Worm (Caenorhabditis elegans) whole organism, midembryonic: Measurements from ENCODE around the gene B0393.7.

ENCODE experiments used
- T22C8.4 ChIP-seq: fragments of 200-800 bp; sonication (Bioruptor generic); IDR thresholded peaks from 2 replicates; pipeline ENCODE4 v1.3.6; 2022; ENCODE audit warnings: missing genetic modification characterization, missing compliant biosample characterization
- cog-1 ChIP-seq: sonication (generic microtip); optimal IDR thresholded peaks from 2 replicates; lab custom pipeline; 2016; ENCODE audit warnings: missing genetic modification characterization, missing compliant biosample characterization
- flt-1 ChIP-seq: fragments of 200-800 bp; sonication (Bioruptor generic); IDR thresholded peaks from 2 replicates; pipeline ENCODE4 v1.3.6; 2022; ENCODE audit warnings: missing genetic modification characterization, missing compliant biosample characterization
- klf-2 ChIP-seq: fragments of 200-800 bp; sonication (Bioruptor generic); conservative IDR thresholded peaks from 2 replicates; pipeline ENCODE4 v1.3.6; 2022; ENCODE audit warnings: missing genetic modification reagents, missing genetic modification characterization, missing compliant biosample characterization
- med-1 ChIP-seq: sonication (generic microtip); optimal IDR thresholded peaks from 2 replicates; lab custom pipeline; 2017; ENCODE audit warnings: missing genetic modification characterization, mild to moderate bottlenecking, missing compliant biosample characterization, antibody characterized with exemption, missing genetic modification reagents; ENCODE audit not compliant: insufficient read depth
- ref-1 ChIP-seq: fragments of 200-800 bp; sonication (Bioruptor generic); conservative IDR thresholded peaks from 2 replicates; pipeline ENCODE4 v1.3.6; 2022; ENCODE audit warnings: missing genetic modification reagents, missing genetic modification characterization, missing compliant biosample characterization
- tab-1 ChIP-seq: fragments of 200-800 bp; sonication (Bioruptor generic); IDR thresholded peaks from 2 replicates; pipeline ENCODE4 v1.3.6; 2022; ENCODE audit warnings: missing genetic modification characterization, missing compliant biosample characterization
- ztf-23 ChIP-seq: fragments of 200-800 bp; sonication (Bioruptor generic); IDR thresholded peaks from 2 replicates; pipeline ENCODE4 v1.3.6; 2022; ENCODE audit warnings: missing genetic modification reagents, missing genetic modification characterization, missing compliant biosample characterization
- ztf-29 ChIP-seq: fragments of 200-800 bp; sonication (Bioruptor generic); IDR thresholded peaks from 2 replicates; pipeline ENCODE4 v1.3.6; 2022; ENCODE audit warnings: missing genetic modification reagents, missing genetic modification characterization, missing compliant biosample characterization

The B0393.7 gene

ce11 chrIII:4778003-4778402 is at the start of gene B0393.7:
B0393.7 (minus strand) TSS chrIII:4778103.
- TF ChIP-seq klf-2 (GFP tag; lab: Robert Waterston, UW) (no peak), med-1 (GFP tag; lab: Kevin White, UChicago) (no peak), cog-1 (tag; lab: Kevin White, UChicago) (no peak), flt-1 (GFP tag; lab: Robert Waterston, UW) (no peak), T22C8.4 (no peak), ztf-29 (GFP tag; lab: Robert Waterston, UW) (no peak), tab-1 (GFP tag; lab: Robert Waterston, UW) (no peak), ztf-23 (no peak), ref-1 (GFP tag; lab: Robert Waterston, UW) (no peak)

DNA sequence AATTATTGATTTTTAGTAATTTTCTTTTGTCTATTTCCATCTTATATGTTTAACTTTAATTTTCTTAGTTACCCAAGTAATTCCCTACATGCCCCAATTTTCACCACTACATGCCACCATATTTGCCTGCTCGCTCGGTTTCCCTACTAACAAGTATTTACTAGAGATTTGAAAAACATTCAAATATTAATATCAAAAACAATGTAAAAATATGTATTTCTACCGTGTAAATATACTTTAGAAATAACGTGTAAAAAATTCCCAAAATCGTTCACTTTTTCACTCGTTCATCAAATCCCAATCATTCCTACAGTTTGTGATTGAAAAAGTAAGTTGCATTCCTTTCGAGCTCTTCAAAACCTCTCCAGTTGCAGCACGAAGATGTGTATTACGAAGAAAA is 48.7 kb upstream of the B0393.7 start, which contains the start of gene F26A1.3:
Gene F26A1.3 (plus strand): TSS at position 301 of the 400 bp plus-strand sequence.
- no peak for TF ChIP-seq med-1 (GFP tag; lab: Kevin White, UChicago)
- TF ChIP-seq klf-2 (GFP tag; lab: Robert Waterston, UW), result no peak

ce11 chrIII:4822140-4822539 is 44.2 kb upstream of the B0393.7 start, which contains the start of gene F26A1.8:
F26A1.8 (minus strand) TSS chrIII:4822240.
- TF ChIP-seq tab-1 (GFP tag; lab: Robert Waterston, UW) (no peak), klf-2 (GFP tag; lab: Robert Waterston, UW) (no peak), flt-1 (GFP tag; lab: Robert Waterston, UW) (no peak), ztf-23 (no peak), med-1 (GFP tag; lab: Kevin White, UChicago) (no peak), cog-1 (tag; lab: Kevin White, UChicago) (no peak), T22C8.4 (no peak), ref-1 (GFP tag; lab: Robert Waterston, UW) (no peak), ztf-29 (GFP tag; lab: Robert Waterston, UW) (no peak)

DNA sequence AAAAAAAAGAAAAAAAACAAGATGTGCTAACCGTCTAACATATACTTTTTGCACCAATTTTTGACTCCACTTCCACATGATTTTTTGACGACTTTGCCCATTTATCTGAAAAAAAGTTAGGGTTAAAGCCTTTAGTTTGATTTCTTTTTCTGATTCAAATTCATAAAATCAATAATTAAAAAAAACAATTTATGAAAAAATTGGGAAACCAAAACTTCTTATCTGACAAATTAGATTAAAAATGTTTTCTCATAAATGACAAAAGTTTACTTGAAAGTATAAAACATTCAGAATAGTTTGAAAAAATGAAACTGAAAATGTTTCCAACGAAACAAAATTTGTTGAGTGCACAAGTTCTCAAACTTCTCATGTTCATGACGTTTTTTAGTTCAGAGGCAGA is 41.9 kb upstream of the B0393.7 start, which contains the start of gene F26A1.7:
Gene F26A1.7 (minus strand): TSS at position 101 of the 400 bp plus-strand sequence.
- TF ChIP-seq flt-1 (GFP tag; lab: Robert Waterston, UW) (no peak), cog-1 (tag; lab: Kevin White, UChicago) (no peak), ztf-29 (GFP tag; lab: Robert Waterston, UW) (no peak), med-1 (GFP tag; lab: Kevin White, UChicago) (no peak), T22C8.4 (no peak), ref-1 (GFP tag; lab: Robert Waterston, UW) (no peak), ztf-23 (no peak), klf-2 (GFP tag; lab: Robert Waterston, UW) (no peak)

ce11 chrIII:4817240-4817639 is 39.3 kb upstream of the B0393.7 start, which contains the start of gene F26A1.4:
F26A1.4 (plus strand) TSS chrIII:4817540.
- TF ChIP-seq klf-2 (GFP tag; lab: Robert Waterston, UW) (no peak), flt-1 (GFP tag; lab: Robert Waterston, UW) (no peak), T22C8.4 (no peak), ztf-23 (no peak), ztf-29 (GFP tag; lab: Robert Waterston, UW) (no peak), cog-1 (tag; lab: Kevin White, UChicago) (no peak), tab-1 (GFP tag; lab: Robert Waterston, UW) (no peak), med-1 (GFP tag; lab: Kevin White, UChicago) (no peak), ref-1 (GFP tag; lab: Robert Waterston, UW) (no peak)

ce11 chrIII:4814730-4815129 is 36.8 kb upstream of the B0393.7 start, which contains the start of gene arl-6:
arl-6 (minus strand) TSS chrIII:4814830.
- no peak for TF ChIP-seq ref-1 (GFP tag; lab: Robert Waterston, UW)
- no peak for TF ChIP-seq ztf-23
- no peak for TF ChIP-seq med-1 (GFP tag; lab: Kevin White, UChicago)
- TF ChIP-seq cog-1 (tag; lab: Kevin White, UChicago), result no peak
- no peak for TF ChIP-seq ztf-29 (GFP tag; lab: Robert Waterston, UW)
- TF ChIP-seq klf-2 (GFP tag; lab: Robert Waterston, UW), result no peak
- no peak for TF ChIP-seq tab-1 (GFP tag; lab: Robert Waterston, UW)
- no peak for TF ChIP-seq flt-1 (GFP tag; lab: Robert Waterston, UW)
- TF ChIP-seq T22C8.4, result no peak

DNA sequence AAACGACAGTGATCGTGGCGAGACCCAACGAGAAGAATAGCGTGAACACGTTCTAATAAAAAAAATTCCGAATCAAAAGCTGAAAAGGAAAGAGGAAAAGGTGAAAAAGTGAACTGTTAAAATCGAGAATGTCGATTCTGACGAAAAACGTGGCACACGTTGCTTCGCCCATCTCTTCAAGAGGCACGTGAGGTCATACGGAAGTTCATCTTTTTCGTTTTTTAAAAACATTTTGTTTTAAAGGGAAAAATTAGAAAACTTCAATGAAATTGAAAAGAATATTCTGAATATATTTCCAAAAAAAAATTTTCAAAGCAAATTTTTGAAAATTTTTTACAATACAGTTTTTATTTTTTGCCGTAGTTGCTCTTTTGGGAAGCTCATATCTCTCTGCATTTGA is 33.3 kb upstream of the B0393.7 start, which contains the start of gene C38D4.7:
Gene C38D4.7 (minus strand): TSS at position 101 of the 400 bp plus-strand sequence.
- TF ChIP-seq cog-1 (tag; lab: Kevin White, UChicago) (no peak), T22C8.4 (no peak), klf-2 (GFP tag; lab: Robert Waterston, UW) (no peak), ref-1 (GFP tag; lab: Robert Waterston, UW) (no peak), ztf-29 (GFP tag; lab: Robert Waterston, UW) (no peak), ztf-23 (no peak), med-1 (GFP tag; lab: Kevin White, UChicago) (no peak), flt-1 (GFP tag; lab: Robert Waterston, UW) (no peak), tab-1 (GFP tag; lab: Robert Waterston, UW) (no peak)

DNA sequence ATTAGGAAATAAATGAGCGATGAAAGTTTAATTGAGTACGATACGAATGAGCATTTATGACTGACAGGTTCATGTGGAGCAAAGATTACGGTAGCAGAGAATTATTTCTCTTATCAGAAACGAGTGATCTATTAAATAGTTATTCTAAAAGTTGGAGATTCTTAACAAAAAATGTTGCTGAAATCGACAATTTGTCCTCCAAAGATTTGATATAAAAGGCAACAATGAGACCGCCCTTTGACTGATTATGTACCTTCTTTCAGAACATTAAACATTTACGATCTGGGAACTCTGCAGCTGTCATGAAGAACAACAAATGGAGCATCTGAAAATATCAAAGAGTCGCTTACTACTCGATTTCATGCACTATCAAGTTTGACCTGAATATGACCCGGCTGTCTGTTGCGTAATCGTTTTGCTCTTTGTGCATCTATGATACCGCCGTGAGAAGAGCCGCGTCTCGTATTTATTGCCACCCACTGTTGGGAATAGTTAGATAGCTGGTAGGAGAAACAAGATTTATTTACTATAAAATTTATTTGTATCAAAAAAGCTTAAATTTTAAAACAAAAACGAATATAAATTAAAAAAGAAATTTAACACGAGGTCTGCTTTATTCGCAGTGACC is 31.7 kb upstream of the B0393.7 start, which contains the start of gene pal-1:
Gene pal-1 (minus strand): TSS at position 51 of the 628 bp plus-strand sequence.
- no peak for TF ChIP-seq ztf-29 (GFP tag; lab: Robert Waterston, UW)
- no peak for TF ChIP-seq T22C8.4
- no peak for TF ChIP-seq flt-1 (GFP tag; lab: Robert Waterston, UW)
- no peak for TF ChIP-seq cog-1 (tag; lab: Kevin White, UChicago)
- no peak for TF ChIP-seq med-1 (GFP tag; lab: Kevin White, UChicago)
- no peak for TF ChIP-seq ztf-23
- TF ChIP-seq ref-1 (GFP tag; lab: Robert Waterston, UW), result no peak
- TF ChIP-seq tab-1 (GFP tag; lab: Robert Waterston, UW), result no peak
- no peak for TF ChIP-seq klf-2 (GFP tag; lab: Robert Waterston, UW)

- TF ChIP-seq klf-2 (GFP tag; lab: Robert Waterston, UW) (no peak), ztf-29 (GFP tag; lab: Robert Waterston, UW) (no peak), tab-1 (GFP tag; lab: Robert Waterston, UW) (no peak), ref-1 (GFP tag; lab: Robert Waterston, UW) (no peak), ztf-23 (no peak), T22C8.4 (no peak), flt-1 (GFP tag; lab: Robert Waterston, UW) (no peak), med-1 (GFP tag; lab: Kevin White, UChicago) (no peak), cog-1 (tag; lab: Kevin White, UChicago) (no peak)
Observed at ce11 chrIII:4808089-4808488, 30.2 kb upstream of the B0393.7 start.
